Worm (Caenorhabditis elegans): Measurements from ENCODE around the gene psme-3.

The psme-3 gene

DNA sequence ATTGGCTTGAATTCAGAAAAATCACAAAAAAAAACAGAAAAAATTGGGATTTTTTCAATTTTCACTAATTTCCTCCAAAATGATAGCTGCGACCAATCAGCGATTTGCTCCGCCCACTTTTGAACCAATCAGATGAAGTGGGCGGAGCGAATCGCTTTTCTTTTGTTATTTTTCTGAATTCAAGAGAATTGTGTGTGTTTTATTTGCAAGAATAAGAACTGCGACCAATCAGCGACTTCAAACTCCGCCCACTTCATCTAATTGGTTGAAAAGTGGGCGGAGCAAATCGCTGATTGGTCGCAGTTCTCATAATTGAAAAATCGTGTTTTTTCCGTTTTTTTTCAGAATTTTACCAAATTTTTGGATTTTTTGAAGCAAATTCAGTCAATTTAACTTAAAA, 14.6 kb downstream of the psme-3 start:
- TF ChIP-seq nhr-129 (tag; optimal IDR thresholded peaks at IDR 0.05) = no peak
- TF ChIP-seq zag-1 (tag; optimal IDR thresholded peaks at IDR 0.05) = no peak
- TF ChIP-seq egl-27 (tag; optimal IDR thresholded peaks at IDR 0.05) = no peak
- TF ChIP-seq alr-1 (tag; optimal IDR thresholded peaks at IDR 0.05) = no peak
- no peak for TF ChIP-seq ceh-82 (tag; optimal IDR thresholded peaks at IDR 0.05)
- TF ChIP-seq R02D3.7 (tag; optimal IDR thresholded peaks at IDR 0.05) = no peak
- no peak for TF ChIP-seq skn-1 (tag; optimal IDR thresholded peaks at IDR 0.05)
- TF ChIP-seq lin-39 (tag; optimal IDR thresholded peaks at IDR 0.05) = no peak
- no peak for TF ChIP-seq ZK546.5 (tag; optimal IDR thresholded peaks at IDR 0.05)

DNA sequence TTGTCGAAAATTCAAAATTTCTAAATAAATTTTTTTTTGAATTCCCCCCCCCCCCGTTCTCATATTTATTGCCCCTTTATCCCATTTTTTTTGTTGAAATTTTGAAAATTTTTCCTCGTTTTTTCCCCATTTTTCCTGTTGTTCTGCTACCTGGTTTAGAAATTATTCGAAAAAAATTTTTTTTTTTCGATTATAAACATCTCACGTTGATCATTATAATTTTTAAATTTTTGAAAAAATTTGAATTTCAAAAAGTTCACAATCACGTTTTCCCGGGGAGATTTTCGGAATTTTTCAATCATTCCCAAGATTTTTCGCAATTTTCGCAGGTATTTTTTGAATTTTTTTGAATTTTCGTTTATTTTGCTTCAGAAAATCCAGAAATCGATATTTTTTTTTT, 21.0 kb downstream of the psme-3 start, which contains the start of gene Y66D12A.3:
Gene Y66D12A.3 (plus strand): TSS at position 301 of the 400 bp plus-strand sequence.
- TF ChIP-seq skn-1 (tag; optimal IDR thresholded peaks at IDR 0.05) = no peak
- TF ChIP-seq sem-4 (tag; optimal IDR thresholded peaks at IDR 0.05) = no peak

DNA sequence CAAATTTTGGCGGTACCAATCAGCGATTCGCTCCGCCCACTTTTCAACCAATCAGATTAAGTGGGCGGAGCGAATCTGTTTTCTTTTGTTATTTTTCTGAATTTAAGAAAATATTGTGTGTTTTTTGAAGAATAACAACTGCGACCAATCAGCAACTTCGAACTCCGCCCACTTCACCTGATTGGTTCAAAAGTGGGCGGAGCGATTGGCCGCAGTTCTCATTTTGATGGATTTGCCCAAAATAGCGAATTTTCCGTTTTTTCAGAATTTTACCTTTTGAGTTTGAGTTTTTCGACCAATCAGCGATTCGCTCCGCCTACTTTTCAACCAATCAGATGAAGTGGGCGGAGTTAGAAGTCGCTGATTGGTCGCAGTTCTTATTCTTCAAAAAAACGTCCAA, 21.4 kb downstream of the psme-3 start:
- TF ChIP-seq R02D3.7 (tag; optimal IDR thresholded peaks at IDR 0.05) = no peak
- TF ChIP-seq nhr-21 (tag; optimal IDR thresholded peaks at IDR 0.05) = no peak
- TF ChIP-seq unc-55 (GFP tag; optimal IDR thresholded peaks at IDR 0.05) = no peak

DNA sequence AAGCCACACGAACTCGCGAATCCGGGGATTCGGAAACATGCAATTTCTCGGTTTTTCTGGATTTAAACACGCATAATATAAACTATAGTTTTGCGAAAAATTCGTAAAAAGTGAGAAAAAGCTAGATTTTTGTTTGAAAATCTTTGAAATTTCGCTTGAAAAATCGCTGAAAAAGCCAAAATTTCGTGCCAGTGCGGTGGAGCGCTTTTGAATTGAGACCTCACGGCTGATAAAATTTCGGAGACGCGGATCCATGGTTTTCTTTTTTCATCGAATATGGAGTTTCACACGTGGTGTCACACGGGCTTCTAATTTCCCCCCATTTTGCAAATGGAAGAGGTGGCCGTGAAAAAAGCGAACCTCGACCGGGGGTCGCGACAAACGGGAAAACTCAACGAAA, 22.3 kb downstream of the psme-3 start:
- no peak for TF ChIP-seq lsy-2 (tag; optimal IDR thresholded peaks at IDR 0.05)
- TF ChIP-seq nhr-21 (tag; optimal IDR thresholded peaks at IDR 0.05) = no peak
- TF ChIP-seq mdl-1 (tag; optimal IDR thresholded peaks at IDR 0.05) = no peak
- TF ChIP-seq R02D3.7 (tag; optimal IDR thresholded peaks at IDR 0.05) = no peak
- TF ChIP-seq crh-2 (tag; optimal IDR thresholded peaks at IDR 0.05) = no peak
- TF ChIP-seq nhr-129 (tag; optimal IDR thresholded peaks at IDR 0.05) = no peak
- no peak for TF ChIP-seq zag-1 (tag; optimal IDR thresholded peaks at IDR 0.05)
- no peak for TF ChIP-seq ceh-16 (tag; optimal IDR thresholded peaks at IDR 0.05)
- no peak for TF ChIP-seq peb-1 (tag; optimal IDR thresholded peaks at IDR 0.05)
- no peak for TF ChIP-seq F13H6.1 (tag; optimal IDR thresholded peaks at IDR 0.05)
- no peak for TF ChIP-seq elt-1 (tag; optimal IDR thresholded peaks at IDR 0.05)
- TF ChIP-seq nhr-23 (tag; optimal IDR thresholded peaks at IDR 0.05) = no peak
- TF ChIP-seq lin-13 (GFP tag; optimal IDR thresholded peaks at IDR 0.05) = no peak
- TF ChIP-seq nhr-6 (tag; optimal IDR thresholded peaks at IDR 0.05) = no peak
- no peak for TF ChIP-seq alr-1 (tag; optimal IDR thresholded peaks at IDR 0.05)
- no peak for TF ChIP-seq nhr-10 (tag; optimal IDR thresholded peaks at IDR 0.05)
- TF ChIP-seq ztf-1 (GFP tag; conservative IDR thresholded peaks at IDR 0.05) = no peak
- TF ChIP-seq Y55F3AM.14 (GFP tag; optimal IDR thresholded peaks at IDR 0.05) = no peak
- no peak for TF ChIP-seq nhr-12 (tag; optimal IDR thresholded peaks at IDR 0.05)
- TF ChIP-seq elt-3 (tag; optimal IDR thresholded peaks at IDR 0.05) = no peak

DNA sequence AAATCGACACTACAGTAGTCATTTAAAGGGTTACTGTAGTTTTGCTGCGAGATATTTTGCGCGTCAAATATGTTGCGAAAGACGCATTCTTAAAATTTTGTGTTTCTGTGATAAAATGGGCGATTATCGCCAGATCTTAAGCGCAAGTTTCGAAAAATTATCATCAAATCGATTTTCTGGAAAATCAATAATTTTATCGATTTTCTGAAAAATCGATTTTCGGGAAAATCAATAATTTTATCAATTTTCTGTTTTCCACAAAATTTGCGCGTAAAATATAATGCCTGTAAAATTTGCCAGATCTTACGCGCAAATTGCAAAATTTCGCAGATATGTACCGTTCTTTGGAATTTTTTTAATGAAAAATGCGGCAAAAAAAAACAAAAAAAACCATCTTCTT, 24.2 kb downstream of the psme-3 start:
- TF ChIP-seq sma-9 (GFP tag; optimal IDR thresholded peaks at IDR 0.05) = no peak
- no peak for TF ChIP-seq sma-9 (tag; optimal IDR thresholded peaks at IDR 0.05)

DNA sequence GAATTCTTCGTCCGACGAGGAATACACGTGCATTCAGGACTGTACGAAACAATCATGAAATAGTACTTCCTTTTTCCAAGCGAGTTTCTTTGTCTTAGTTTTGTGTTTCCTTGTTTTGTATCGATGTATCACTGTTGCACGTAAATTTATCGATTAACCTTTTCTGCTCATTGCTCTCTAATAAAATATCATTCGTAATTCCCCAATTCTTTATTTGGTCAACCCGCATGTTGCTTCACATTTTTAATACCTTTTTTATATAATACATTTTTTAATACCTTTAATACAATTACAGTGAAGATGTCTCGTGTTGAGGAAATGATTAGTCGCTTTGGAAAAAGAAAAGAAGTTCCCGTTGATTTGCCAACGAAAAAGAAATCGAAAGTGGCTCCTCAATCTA, 39.9 kb downstream of the psme-3 start, which contains the start of gene Y66D12A.1:
Gene Y66D12A.1 (plus strand): TSS at position 301 of the 400 bp plus-strand sequence.
- no peak for TF ChIP-seq skn-1 (tag; optimal IDR thresholded peaks at IDR 0.05)
- no peak for TF ChIP-seq unc-39 (tag; optimal IDR thresholded peaks at IDR 0.05)
- TF ChIP-seq crh-2 (tag; optimal IDR thresholded peaks at IDR 0.05) = no peak
- no peak for TF ChIP-seq ceh-82 (tag; optimal IDR thresholded peaks at IDR 0.05)
- no peak for TF ChIP-seq nhr-25 (tag; optimal IDR thresholded peaks at IDR 0.05)
- TF ChIP-seq ama-1 (optimal IDR thresholded peaks at IDR 0.05) = no peak

DNA sequence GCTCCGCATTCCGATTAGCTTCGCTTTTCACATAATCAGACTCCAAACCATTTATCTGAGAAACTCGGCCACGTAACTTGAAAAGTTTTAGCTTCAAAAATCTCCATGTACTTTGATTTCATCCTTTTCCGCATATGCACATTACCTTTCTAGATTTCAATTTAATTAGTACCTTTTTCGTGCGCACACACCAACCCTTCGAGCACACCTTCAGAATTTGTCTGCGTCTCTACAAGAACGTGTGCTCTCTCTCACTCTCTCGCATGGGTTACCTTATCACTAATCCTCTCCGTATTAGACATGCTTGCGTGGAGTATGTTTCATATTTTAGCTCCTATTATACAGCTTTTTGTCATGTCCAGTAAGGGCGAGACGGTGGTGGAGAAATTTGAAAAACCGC, 41.6 kb downstream of the psme-3 start, which contains the start of gene Y66D12A.30:
Gene Y66D12A.30 (plus strand): TSS at position 301 of the 400 bp plus-strand sequence.
- TF ChIP-seq egl-27 (tag; optimal IDR thresholded peaks at IDR 0.05) (no peak), lin-13 (GFP tag; optimal IDR thresholded peaks at IDR 0.05) (no peak), Y55F3AM.14 (GFP tag; optimal IDR thresholded peaks at IDR 0.05) (no peak), nhr-129 (tag; optimal IDR thresholded peaks at IDR 0.05) (no peak), lin-39 (tag; optimal IDR thresholded peaks at IDR 0.05) (no peak), unc-55 (GFP tag; optimal IDR thresholded peaks at IDR 0.05) (no peak), mbf-1 (tag; optimal IDR thresholded peaks at IDR 0.05) (no peak), sma-3 (GFP tag; optimal IDR thresholded peaks at IDR 0.05) (no peak), mdl-1 (tag; optimal IDR thresholded peaks at IDR 0.05) (no peak), C34F6.9 (tag; optimal IDR thresholded peaks at IDR 0.05) (no peak), ztf-4 (tag; optimal IDR thresholded peaks at IDR 0.05) (no peak), nhr-6 (tag; optimal IDR thresholded peaks at IDR 0.05) (no peak), skn-1 (tag; optimal IDR thresholded peaks at IDR 0.05) (no peak), sem-4 (tag; optimal IDR thresholded peaks at IDR 0.05) (no peak), ceh-82 (tag; optimal IDR thresholded peaks at IDR 0.05) (no peak)
